Fruit fly (Drosophila melanogaster): ENCODE measurements around the gene CG42823.

The CG42823 gene

dm6 chr3R:17412458-17413127 lies 7.7 kb upstream of the CG42823 start, which contains the start of gene CG42821:
Gene CG42821 (plus strand): TSS chr3R:17413077.
- TF ChIP-seq fru (GFP tag; optimal IDR thresholded peaks at IDR 0.05) (no peak), CrebA (GFP tag; optimal IDR thresholded peaks at IDR 0.05; ENCODE audit: borderline replicate concordance) (no peak), dmrt93B (GFP tag; optimal IDR thresholded peaks at IDR 0.05) (no peak), rgr (GFP tag; optimal IDR thresholded peaks at IDR 0.05) (no peak), CG9705 (GFP tag; optimal IDR thresholded peaks at IDR 0.05) (no peak), jim (GFP tag; optimal IDR thresholded peaks at IDR 0.05) (no peak), pan (optimal IDR thresholded peaks at IDR 0.05) (no peak), Rel (GFP tag; optimal IDR thresholded peaks at IDR 0.05) (no peak), Rel (tag; optimal IDR thresholded peaks at IDR 0.05) (no peak), tai (GFP tag; optimal IDR thresholded peaks at IDR 0.05) (no peak), HLH106 (tag; optimal IDR thresholded peaks at IDR 0.05) (no peak), Vsx2 (GFP tag; optimal IDR thresholded peaks at IDR 0.05; ENCODE audit: partially characterized antibody) (no peak), Sp1 (GFP tag; optimal IDR thresholded peaks at IDR 0.05) (no peak), Hr78 (GFP tag; optimal IDR thresholded peaks at IDR 0.05) (no peak), Dif (GFP tag; optimal IDR thresholded peaks at IDR 0.05; ENCODE audit: partially characterized antibody) (no peak), Dfd (GFP tag; optimal IDR thresholded peaks at IDR 0.05) (no peak), CG32264 (GFP tag; optimal IDR thresholded peaks at IDR 0.05) (no peak), GATAd (GFP tag; optimal IDR thresholded peaks at IDR 0.05) (no peak), Hr83 (GFP tag; optimal IDR thresholded peaks at IDR 0.05; ENCODE audit: poor library complexity, severe bottlenecking) (no peak)

DNA sequence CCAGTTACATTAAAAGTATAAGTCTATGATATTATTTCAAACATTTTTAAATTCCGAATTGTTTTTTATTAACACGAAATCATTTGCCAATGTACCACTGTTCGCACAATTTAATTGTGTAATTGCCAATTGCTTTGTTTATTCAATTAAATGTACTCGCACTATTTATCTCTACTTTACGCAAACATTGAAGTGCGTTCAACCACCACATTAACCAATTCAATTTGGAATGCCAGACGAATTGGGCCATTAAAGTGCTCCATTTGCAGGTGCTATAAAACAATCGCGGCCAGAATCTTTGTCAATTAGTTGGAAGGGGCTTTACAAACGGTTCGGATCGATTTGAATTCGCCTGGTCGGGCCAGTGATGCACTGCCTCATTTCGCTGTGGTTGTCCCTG lies 5.9 kb upstream of the CG42823 start, which contains the start of gene CG5863:
TSS of gene CG5863 (plus strand) at position 301 of the 400 bp plus-strand sequence.
- no peak for TF ChIP-seq Myc (optimal IDR thresholded peaks at IDR 0.05)
- TF ChIP-seq usp (GFP tag; optimal IDR thresholded peaks at IDR 0.05) = no peak
- TF ChIP-seq Hnf4 (GFP tag; optimal IDR thresholded peaks at IDR 0.05) = no peak
- no peak for TF ChIP-seq Vsx2 (GFP tag; optimal IDR thresholded peaks at IDR 0.05; ENCODE audit: partially characterized antibody)
- no peak for TF ChIP-seq Dfd (GFP tag; optimal IDR thresholded peaks at IDR 0.05)
- no peak for TF ChIP-seq woc (GFP tag; optimal IDR thresholded peaks at IDR 0.05)
- TF ChIP-seq foxo (GFP tag; optimal IDR thresholded peaks at IDR 0.05) = no peak
- no peak for TF ChIP-seq Mio (GFP tag; optimal IDR thresholded peaks at IDR 0.05)
- no peak for TF ChIP-seq h (GFP tag; optimal IDR thresholded peaks at IDR 0.05)
- TF ChIP-seq lola (GFP tag; optimal IDR thresholded peaks at IDR 0.05) = no peak
- no peak for TF ChIP-seq Jra (GFP tag; optimal IDR thresholded peaks at IDR 0.05)
- no peak for TF ChIP-seq CG9705 (GFP tag; optimal IDR thresholded peaks at IDR 0.05)
- TF ChIP-seq CG32264 (GFP tag; optimal IDR thresholded peaks at IDR 0.05) = no peak
- no peak for TF ChIP-seq sage (GFP tag; optimal IDR thresholded peaks at IDR 0.05)
- TF ChIP-seq CrebA (GFP tag; optimal IDR thresholded peaks at IDR 0.05; ENCODE audit: borderline replicate concordance) = no peak

dm6 chr3R:17409319-17409718 lies 4.4 kb upstream of the CG42823 start, which contains the start of gene CG5860:
Gene CG5860 (plus strand): TSS chr3R:17409619.
- no peak for TF ChIP-seq brk (GFP tag; optimal IDR thresholded peaks at IDR 0.05)
- no peak for TF ChIP-seq lola (GFP tag; optimal IDR thresholded peaks at IDR 0.05)
- no peak for TF ChIP-seq Mio (GFP tag; optimal IDR thresholded peaks at IDR 0.05)
- TF ChIP-seq Dfd (GFP tag; optimal IDR thresholded peaks at IDR 0.05) = no peak
- no peak for TF ChIP-seq usp (GFP tag; optimal IDR thresholded peaks at IDR 0.05)
- no peak for TF ChIP-seq Hr78 (GFP tag; optimal IDR thresholded peaks at IDR 0.05)
- TF ChIP-seq woc (GFP tag; optimal IDR thresholded peaks at IDR 0.05) = no peak
- no peak for TF ChIP-seq jim (GFP tag; optimal IDR thresholded peaks at IDR 0.05)

dm6 chr3R:17407576-17407975 lies 2.7 kb upstream of the CG42823 start, which contains the start of gene CG17283:
Gene CG17283 (plus strand): TSS chr3R:17407876.
- no peak for TF ChIP-seq h (GFP tag; optimal IDR thresholded peaks at IDR 0.05)
- no peak for TF ChIP-seq HLH106 (tag; optimal IDR thresholded peaks at IDR 0.05)
- no peak for TF ChIP-seq Dif (GFP tag; optimal IDR thresholded peaks at IDR 0.05; ENCODE audit: partially characterized antibody)
- TF ChIP-seq Rel (GFP tag; optimal IDR thresholded peaks at IDR 0.05) = no peak
- TF ChIP-seq Rel (tag; optimal IDR thresholded peaks at IDR 0.05) = no peak
- TF ChIP-seq woc (GFP tag; optimal IDR thresholded peaks at IDR 0.05) = no peak
- TF ChIP-seq Mio (GFP tag; optimal IDR thresholded peaks at IDR 0.05) = no peak
- no peak for TF ChIP-seq Vsx2 (GFP tag; optimal IDR thresholded peaks at IDR 0.05; ENCODE audit: partially characterized antibody)
- no peak for TF ChIP-seq sv (GFP tag; optimal IDR thresholded peaks at IDR 0.05)
- no peak for TF ChIP-seq dmrt93B (GFP tag; optimal IDR thresholded peaks at IDR 0.05)
- no peak for TF ChIP-seq dsf (GFP tag; optimal IDR thresholded peaks at IDR 0.05; ENCODE audit: borderline replicate concordance)
- TF ChIP-seq CrebA (GFP tag; optimal IDR thresholded peaks at IDR 0.05; ENCODE audit: borderline replicate concordance) = no peak
- no peak for TF ChIP-seq Abd-B (GFP tag; optimal IDR thresholded peaks at IDR 0.05)
- TF ChIP-seq Dfd (GFP tag; optimal IDR thresholded peaks at IDR 0.05) = no peak
- no peak for TF ChIP-seq dl (GFP tag; optimal IDR thresholded peaks at IDR 0.05; ENCODE audit: insufficient read depth in 1 of 2, partially characterized antibody in 2 of 2)
- TF ChIP-seq GATAd (GFP tag; optimal IDR thresholded peaks at IDR 0.05) = no peak
